Worm (Caenorhabditis elegans): Measurements from ENCODE around the gene angl-1.

The angl-1 gene

DNA sequence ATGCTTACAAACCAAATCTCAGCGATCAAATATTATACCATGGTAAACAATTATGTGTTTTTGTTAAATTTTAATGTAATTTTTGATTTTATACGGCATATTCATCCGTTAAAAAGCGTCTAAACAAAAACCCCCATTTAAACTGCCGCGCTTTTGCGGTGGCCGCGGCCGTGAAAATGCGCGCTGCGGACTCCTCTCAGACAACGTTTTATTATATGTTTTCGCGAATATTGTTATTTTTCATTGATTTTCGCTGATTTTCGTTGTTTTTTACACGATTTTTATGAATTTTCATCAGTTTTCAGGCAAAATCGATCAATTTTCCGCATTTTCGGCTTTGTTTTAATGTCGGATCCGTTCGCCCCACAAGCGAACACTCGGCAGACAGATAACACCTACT is 14.3 kb upstream of the angl-1 start, which contains the start of gene W02H5.19:
Gene W02H5.19 (plus strand): TSS at position 346 of the 400 bp plus-strand sequence.
- TF ChIP-seq ceh-28 (tag; optimal IDR thresholded peaks at IDR 0.05) (no peak), lin-1 (GFP tag; IDR thresholded peaks at IDR 0.05) (no peak), ceh-20 (GFP tag; IDR thresholded peaks at IDR 0.05) (0 out of 2 replicates have a peak, but pooled peaks have one; percentile 32), rbr-2 (tag; optimal IDR thresholded peaks at IDR 0.05) (peak; percentile 60), daf-16 (GFP tag; optimal IDR thresholded peaks at IDR 0.05) (peak; percentile 15 to 28), daf-16 (tag; optimal IDR thresholded peaks at IDR 0.05) (peak; percentile 52), ctbp-1 (GFP tag; IDR thresholded peaks at IDR 0.05) (no peak), D1046.2 (GFP tag; IDR thresholded peaks at IDR 0.05) (0 out of 2 replicates have a peak, but pooled peaks have one; percentile 25), nhr-42 (GFP tag; IDR thresholded peaks at IDR 0.05) (no peak), lin-38 (GFP tag; IDR thresholded peaks at IDR 0.05) (peak; percentile 85), unc-130 (GFP tag; optimal IDR thresholded peaks at IDR 0.05) (peak; percentile 65), daf-12 (tag; optimal IDR thresholded peaks at IDR 0.05) (no peak), madf-9 (GFP tag; conservative IDR thresholded peaks at IDR 0.05) (peak; percentile 73), unc-39 (tag; optimal IDR thresholded peaks at IDR 0.05) (no peak), nhr-25 (tag; optimal IDR thresholded peaks at IDR 0.05; ENCODE audit: borderline replicate concordance, insufficient read depth) (no peak), dpl-1 (GFP tag; optimal IDR thresholded peaks at IDR 0.05) (peak; percentile 98), pqm-1 (tag; optimal IDR thresholded peaks at IDR 0.05) (no peak), skn-1 (tag; optimal IDR thresholded peaks at IDR 0.05) (no peak), nhr-102 (tag; optimal IDR thresholded peaks at IDR 0.05) (peak; percentile 72), Y48G9A.11 (GFP tag; IDR thresholded peaks at IDR 0.05) (peak; percentile 61; the same call in 1 of the 2 replicates), php-3 (GFP tag; IDR thresholded peaks at IDR 0.05) (peak; percentile 13; the same call in 1 of the 2 replicates), nhr-41 (GFP tag; IDR thresholded peaks at IDR 0.05) (no peak), ztf-11 (tag; optimal IDR thresholded peaks at IDR 0.05) (no peak), nhr-6 (tag; optimal IDR thresholded peaks at IDR 0.05) (peak; percentile 27), nhr-48 (tag; optimal IDR thresholded peaks at IDR 0.05) (peak; percentile 2), vab-7 (GFP tag; IDR thresholded peaks at IDR 0.05) (peak; percentile 35; the same call in 1 of the 2 replicates), zfp-3 (GFP tag; conservative IDR thresholded peaks at IDR 0.05) (0 out of 2 replicates have a peak, but pooled peaks have one; percentile 45), spr-1 (tag; optimal IDR thresholded peaks at IDR 0.05) (no peak), tag-97 (GFP tag; IDR thresholded peaks at IDR 0.05) (0 out of 2 replicates have a peak, but pooled peaks have one; percentile 56), F37D6.2 (tag; optimal IDR thresholded peaks at IDR 0.05) (peak; percentile 29), T26A8.4 (GFP tag; IDR thresholded peaks at IDR 0.05) (0 out of 2 replicates have a peak, but pooled peaks have one; percentile 30), sdz-12 (GFP tag; optimal IDR thresholded peaks at IDR 0.05) (no peak), ceh-32 (tag; optimal IDR thresholded peaks at IDR 0.05; ENCODE audit: poor library complexity) (no peak), pha-4 (GFP tag; IDR thresholded peaks at IDR 0.05) (no peak), pha-4 (tag; optimal IDR thresholded peaks at IDR 0.05) (no peak), ZK337.2 (GFP tag; IDR thresholded peaks at IDR 0.05) (peak; percentile 96), attf-4 (tag; optimal IDR thresholded peaks at IDR 0.05) (no peak), Y105C5A.15 (GFP tag; IDR thresholded peaks at IDR 0.05) (no peak), lsy-2 (tag; optimal IDR thresholded peaks at IDR 0.05) (peak in 1 of 2 experiments; percentile 85), mes-2 (tag; optimal IDR thresholded peaks at IDR 0.05; ENCODE audit: poor library complexity, severe bottlenecking) (peak; percentile 100), duxl-1 (tag; optimal IDR thresholded peaks at IDR 0.05; ENCODE audit: poor library complexity) (peak; percentile 90), aha-1 (tag) (peak; percentile 67), ztf-7 (tag; optimal IDR thresholded peaks at IDR 0.05) (peak; percentile 45), F26F4.8 (GFP tag; conservative IDR thresholded peaks at IDR 0.05) (no peak), hlh-11 (tag; optimal IDR thresholded peaks at IDR 0.05) (peak; percentile 65), nhr-28 (tag; optimal IDR thresholded peaks at IDR 0.05) (peak; percentile 27), hif-1 (tag; optimal IDR thresholded peaks at IDR 0.05) (peak in 1 of 2 experiments; percentile 91), arid-1 (GFP tag; conservative IDR thresholded peaks at IDR 0.05) (0 out of 2 replicates have a peak, but pooled peaks have one; percentile 19), mxl-3 (GFP tag; optimal IDR thresholded peaks at IDR 0.05) (peak; percentile 30), dve-1 (tag; optimal IDR thresholded peaks at IDR 0.05; ENCODE audit: insufficient read depth) (peak; percentile 72)

Data from whole organism, L4 larva.